Worm (Caenorhabditis elegans): Measurements from ENCODE around the gene K01D12.9.

ce11 chrV:12361644-12362043, 42.8 kb downstream of the K01D12.9 start, which contains the start of gene fipr-1:
- TF ChIP-seq lir-3 (tag; optimal IDR thresholded peaks at IDR 0.05; ENCODE audit: poor library complexity) (no peak), fkh-10 (GFP tag; optimal IDR thresholded peaks at IDR 0.05) (no peak)
